Fruit fly (Drosophila melanogaster): ENCODE data around the gene CG32409.
A peak's percentile ranks its signal among the peaks of the same experiment; 100 is the strongest.

Gene CG32409

DNA sequence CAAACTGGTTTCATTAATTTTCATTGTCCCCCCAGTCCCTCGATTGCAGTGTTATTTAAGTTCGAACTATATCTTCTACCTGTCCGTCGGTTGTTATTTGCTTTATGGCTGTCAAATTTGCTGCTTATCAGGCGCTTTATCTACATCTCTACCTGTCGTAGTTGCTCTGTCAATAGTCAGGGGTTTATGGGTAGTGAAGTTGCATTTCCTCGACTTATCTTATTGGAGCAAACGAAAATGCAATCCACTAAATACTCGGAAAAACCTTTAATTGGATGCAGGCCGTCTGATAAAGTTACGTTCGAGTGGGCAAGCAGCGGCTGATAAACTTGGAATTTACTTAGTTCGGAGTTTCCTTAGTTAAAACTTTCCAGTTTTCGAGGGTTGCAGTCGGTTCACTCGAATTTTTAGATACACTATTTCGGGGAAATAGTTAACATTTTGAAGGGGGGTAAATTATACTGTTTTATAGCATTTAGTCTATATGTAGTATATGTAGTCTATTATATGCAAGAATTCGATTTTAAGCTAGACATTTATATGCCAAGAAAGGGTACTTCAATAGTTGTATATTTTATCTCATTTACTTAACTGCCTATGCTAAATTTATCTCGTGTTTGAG is 47.9 kb downstream of the CG32409 start (continued):
- no peak for TF ChIP-seq CG12219 (GFP tag; optimal IDR thresholded peaks at IDR 0.05)
- TF ChIP-seq cad (GFP tag; optimal IDR thresholded peaks at IDR 0.05): no peak
- no peak for TF ChIP-seq CG9817 (tag; optimal IDR thresholded peaks at IDR 0.05)
- TF ChIP-seq twi (tag; optimal IDR thresholded peaks at IDR 0.05): peak; percentile 9
- TF ChIP-seq her (GFP tag; optimal IDR thresholded peaks at IDR 0.05): no peak
- TF ChIP-seq ssp (GFP tag; IDR thresholded peaks at IDR 0.05): no peak
- no peak for TF ChIP-seq D (optimal IDR thresholded peaks at IDR 0.05)
- no peak for TF ChIP-seq D (GFP tag; optimal IDR thresholded peaks at IDR 0.05)
- TF ChIP-seq CG43689 (GFP tag; IDR thresholded peaks at IDR 0.05): no peak
- TF ChIP-seq ro (GFP tag; IDR thresholded peaks at IDR 0.05): no peak
- TF ChIP-seq ATbp (GFP tag; optimal IDR thresholded peaks at IDR 0.05): peak; percentile 27
- TF ChIP-seq CG7928 (GFP tag; optimal IDR thresholded peaks at IDR 0.05): no peak
- TF ChIP-seq CG12769 (tag; optimal IDR thresholded peaks at IDR 0.05): no peak
- no peak for TF ChIP-seq Optix (GFP tag; IDR thresholded peaks at IDR 0.05)
- TF ChIP-seq sr (GFP tag; IDR thresholded peaks at IDR 0.05): no peak
- TF ChIP-seq fd64A (GFP tag; optimal IDR thresholded peaks at IDR 0.05): peak; percentile 64
- TF ChIP-seq D19A (tag; optimal IDR thresholded peaks at IDR 0.05): peak; percentile 91
- no peak for TF ChIP-seq CG6813 (GFP tag; optimal IDR thresholded peaks at IDR 0.05)
- TF ChIP-seq cas (GFP tag; IDR thresholded peaks at IDR 0.05): no peak
- TF ChIP-seq H2.0 (GFP tag; IDR thresholded peaks at IDR 0.05): no peak
- no peak for TF ChIP-seq CG10654 (GFP tag; optimal IDR thresholded peaks at IDR 0.05)
- TF ChIP-seq CG3726 (GFP tag; IDR thresholded peaks at IDR 0.05): no peak
- no peak for TF ChIP-seq Rfx (GFP tag; IDR thresholded peaks at IDR 0.05)
- no peak for TF ChIP-seq lov (optimal IDR thresholded peaks at IDR 0.05)
- TF ChIP-seq lov (GFP tag; IDR thresholded peaks at IDR 0.05): no peak
- TF ChIP-seq CG2116 (GFP tag; optimal IDR thresholded peaks at IDR 0.05): no peak
- no peak for TF ChIP-seq Ada2b (GFP tag; IDR thresholded peaks at IDR 0.05)
- peak; percentile 49 for TF ChIP-seq CG33557 (GFP tag; optimal IDR thresholded peaks at IDR 0.05)
- no peak for TF ChIP-seq CG4424 (GFP tag; optimal IDR thresholded peaks at IDR 0.05)
- no peak for TF ChIP-seq Rx (GFP tag; IDR thresholded peaks at IDR 0.05)
- TF ChIP-seq CG15479 (GFP tag; optimal IDR thresholded peaks at IDR 0.05): peak; percentile 14
- TF ChIP-seq sqz (GFP tag; optimal IDR thresholded peaks at IDR 0.05): peak; percentile 3
- TF ChIP-seq sug (tag; optimal IDR thresholded peaks at IDR 0.05): no peak
- TF ChIP-seq CG7963 (GFP tag; IDR thresholded peaks at IDR 0.05; ENCODE audit: partially characterized antibody): no peak
- TF ChIP-seq CG3995 (GFP tag; optimal IDR thresholded peaks at IDR 0.05): no peak
- no peak for TF ChIP-seq CG13287 (GFP tag; IDR thresholded peaks at IDR 0.05; ENCODE audit: partially characterized antibody)
- no peak for TF ChIP-seq Dad (GFP tag; optimal IDR thresholded peaks at IDR 0.05)
- no peak for TF ChIP-seq CG15011 (GFP tag; optimal IDR thresholded peaks at IDR 0.05)
- no peak for TF ChIP-seq CG12236 (GFP tag; optimal IDR thresholded peaks at IDR 0.05)
- TF ChIP-seq Fer1 (GFP tag; optimal IDR thresholded peaks at IDR 0.05): no peak
- no peak for TF ChIP-seq Doc2 (GFP tag; IDR thresholded peaks at IDR 0.05)
- TF ChIP-seq lola (GFP tag; optimal IDR thresholded peaks at IDR 0.05): no peak
- no peak for TF ChIP-seq Chrac-16 (GFP tag; optimal IDR thresholded peaks at IDR 0.05)
- TF ChIP-seq HLHmδ (GFP tag; optimal IDR thresholded peaks at IDR 0.05): peak; percentile 4
- TF ChIP-seq CG7357 (GFP tag; IDR thresholded peaks at IDR 0.05): no peak
- no peak for TF ChIP-seq Atf6 (GFP tag; IDR thresholded peaks at IDR 0.05)
- TF ChIP-seq CG16779 (GFP tag; IDR thresholded peaks at IDR 0.05): no peak
- no peak for TF ChIP-seq Gug (GFP tag; IDR thresholded peaks at IDR 0.05)
- no peak for TF ChIP-seq CG6791 (GFP tag; IDR thresholded peaks at IDR 0.05; ENCODE audit: partially characterized antibody)
- no peak for TF ChIP-seq Bdp1 (GFP tag; optimal IDR thresholded peaks at IDR 0.05)
- TF ChIP-seq CG10209 (GFP tag; optimal IDR thresholded peaks at IDR 0.05): no peak
- no peak for TF ChIP-seq CG34224 (GFP tag; IDR thresholded peaks at IDR 0.05; ENCODE audit: partially characterized antibody)
